Worm (Caenorhabditis elegans) whole organism, L3 larva: ENCODE measurements around the gene npr-4.

Experiments used
- ceh-28 ChIP-seq: fragments of 150-350 bp; optimal IDR thresholded peaks from 2 replicates; lab custom pipeline; 2014; ENCODE audit warnings: missing biosample characterization, missing genetic modification reagents, missing genetic modification characterization
- egl-5 ChIP-seq: fragments of 150-350 bp; optimal IDR thresholded peaks from 2 replicates; lab custom pipeline; 2017; ENCODE audit warnings: missing biosample characterization, missing genetic modification reagents, missing genetic modification characterization, inconsistent platforms
- nhr-76 ChIP-seq: fragments of 150-350 bp; sonication (generic microtip); optimal IDR thresholded peaks from 5 replicates; lab custom pipeline; 2014; ENCODE audit warnings: missing biosample characterization, missing genetic modification characterization
- pha-4 ChIP-seq: fragments of 150-350 bp; optimal IDR thresholded peaks from 2 replicates; lab custom pipeline; 2014; ENCODE audit warnings: missing biosample characterization, missing genetic modification reagents, missing genetic modification characterization

DNA sequence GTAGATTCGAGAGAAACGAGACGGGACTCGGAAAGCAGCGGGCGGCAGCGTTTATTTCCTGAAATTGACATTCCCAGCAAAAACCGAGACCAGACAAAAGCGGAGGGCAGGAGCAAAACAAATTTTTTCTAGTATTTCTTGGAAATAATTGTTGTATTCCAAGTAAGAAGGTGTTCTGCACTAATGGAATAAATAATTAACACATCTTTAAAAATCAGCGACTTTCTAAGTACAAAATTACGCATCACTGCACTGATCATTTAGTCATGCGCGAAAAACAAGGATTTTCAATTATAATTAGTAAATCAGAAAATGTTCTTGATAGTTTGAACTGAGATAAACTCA, 35.0 kb downstream of the npr-4 start:
- TF ChIP-seq egl-5 (tag; lab: Kevin White, UChicago) (no peak), ceh-28 (no peak), pha-4 (no peak), nhr-76 (no peak)
